Fruit fly (Drosophila melanogaster) whole organism, wandering third instar larva: ENCODE data around the gene Nedd8.
A peak's percentile ranks its signal among the peaks of the same experiment; 100 is the strongest.

Experiments used
- Abd-B ChIP-seq: fragments of >200 bp; optimal IDR thresholded peaks from 2 replicates; lab custom pipeline; 2017; ENCODE audit warnings: missing biosample characterization, missing genetic modification characterization
- CG32264 ChIP-seq: fragments of 200-800 bp; sonication (Bioruptor generic); optimal IDR thresholded peaks from 2 replicates; lab custom pipeline; 2016; ENCODE audit warnings: missing biosample characterization, missing genetic modification characterization
- CG9705 ChIP-seq: fragments of 200-800 bp; sonication (Bioruptor generic); optimal IDR thresholded peaks from 2 replicates; lab custom pipeline; 2018; ENCODE audit warnings: missing biosample characterization, mild to moderate bottlenecking, missing genetic modification characterization
- CrebA ChIP-seq: fragments of 200-800 bp; sonication (Bioruptor generic); optimal IDR thresholded peaks from 2 replicates; lab custom pipeline; 2016; ENCODE audit warnings: missing biosample characterization, mild to moderate bottlenecking, missing genetic modification characterization, borderline replicate concordance
- Dfd ChIP-seq: fragments of >200 bp; optimal IDR thresholded peaks from 2 replicates; lab custom pipeline; 2017; ENCODE audit warnings: missing biosample characterization, missing genetic modification characterization
- Dif ChIP-seq: fragments of 200-275, 200-300 bp; sonication (Bioruptor generic); optimal IDR thresholded peaks from 2 replicates; lab custom pipeline; 2018; ENCODE audit warnings: missing biosample characterization, missing genetic modification characterization; ENCODE audit not compliant: partially characterized antibody
- GATAd ChIP-seq: sonication (Bioruptor generic); optimal IDR thresholded peaks from 2 replicates; lab custom pipeline; 2016; ENCODE audit warnings: missing biosample characterization, missing genetic modification characterization
- HLH106 ChIP-seq: fragments of 200-800 bp; optimal IDR thresholded peaks from 3 replicates; lab custom pipeline; 2019; ENCODE audit warnings: missing biosample characterization, mild to moderate bottlenecking, missing genetic modification characterization, moderate library complexity
- Hnf4 ChIP-seq: fragments of 200-800 bp; sonication (Bioruptor generic); optimal IDR thresholded peaks from 2 replicates; lab custom pipeline; 2016; ENCODE audit warnings: missing biosample characterization, mild to moderate bottlenecking, missing genetic modification characterization
- Hr78 ChIP-seq: fragments of >200 bp; optimal IDR thresholded peaks from 2 replicates; lab custom pipeline; 2017; ENCODE audit warnings: missing biosample characterization, missing genetic modification characterization
- Hr83 ChIP-seq: fragments of 200-300 bp; sonication (Bioruptor generic); optimal IDR thresholded peaks from 2 replicates; lab custom pipeline; 2016; ENCODE audit warnings: missing biosample characterization, mild to moderate bottlenecking, missing genetic modification characterization, moderate library complexity; ENCODE audit not compliant: poor library complexity, severe bottlenecking
- Jra ChIP-seq: sonication (Bioruptor generic); optimal IDR thresholded peaks from 2 replicates; lab custom pipeline; 2016; ENCODE audit warnings: missing biosample characterization, missing genetic modification characterization
- Mio ChIP-seq: sonication (Bioruptor generic); optimal IDR thresholded peaks from 2 replicates; lab custom pipeline; 2016; ENCODE audit warnings: missing biosample characterization, missing genetic modification characterization
- Myc ChIP-seq: fragments of >200 bp; optimal IDR thresholded peaks from 2 replicates; lab custom pipeline; 2017
- N ChIP-seq: fragments of >200 bp; optimal IDR thresholded peaks from 2 replicates; lab custom pipeline; 2018; ENCODE audit warnings: missing biosample characterization, missing external identifiers, missing genetic modification characterization
- OdsH ChIP-seq: fragments of 200-800 bp; sonication (Bioruptor generic); optimal IDR thresholded peaks from 2 replicates; lab custom pipeline; 2016; ENCODE audit warnings: missing biosample characterization, mild to moderate bottlenecking, missing genetic modification characterization
- Rel ChIP-seq, 2 experiments: fragments of 200-800 bp; sonication (Bioruptor generic) in 1 of 2; optimal IDR thresholded peaks; 2 replicates in 1 of 2; 3 replicates in 1 of 2; lab custom pipeline; 2016 to 2019; ENCODE audit warnings: mild to moderate bottlenecking in 2 of 2, missing biosample characterization in 2 of 2, missing genetic modification characterization in 2 of 2, moderate library complexity in 1 of 2
- Sp1 ChIP-seq: fragments of 200-800 bp; sonication (Bioruptor generic); optimal IDR thresholded peaks from 3 replicates; lab custom pipeline; 2019; ENCODE audit warnings: missing biosample characterization, mild to moderate bottlenecking, missing genetic modification characterization, moderate library complexity
- Vsx2 ChIP-seq: fragments of 200-300, 225-300 bp; sonication (Bioruptor generic); optimal IDR thresholded peaks from 2 replicates; lab custom pipeline; 2018; ENCODE audit warnings: missing biosample characterization, missing genetic modification characterization; ENCODE audit not compliant: partially characterized antibody
- br ChIP-seq: fragments of 200-800 bp; sonication (Bioruptor generic); optimal IDR thresholded peaks from 2 replicates; lab custom pipeline; 2016; ENCODE audit warnings: missing biosample characterization, missing genetic modification characterization
- brk ChIP-seq: fragments of 200-800 bp; sonication (Bioruptor generic); optimal IDR thresholded peaks from 2 replicates; lab custom pipeline; 2016; ENCODE audit warnings: missing biosample characterization, mild to moderate bottlenecking, missing genetic modification characterization
- dl ChIP-seq, 2 experiments: fragments of 175-275, 200-275 bp in 1 of 2; fragments of 200-275 bp in 1 of 2; sonication (Bioruptor generic); optimal IDR thresholded peaks; lab custom pipeline; 2018; ENCODE audit warnings: mild to moderate bottlenecking in 2 of 2, missing biosample characterization in 2 of 2, missing genetic modification characterization in 2 of 2, moderate library complexity in 2 of 2; ENCODE audit not compliant: partially characterized antibody in 2 of 2, insufficient read depth in 1 of 2
- dmrt93B ChIP-seq: fragments of 200-800 bp; sonication (Bioruptor generic); optimal IDR thresholded peaks from 2 replicates; lab custom pipeline; 2018; ENCODE audit warnings: missing biosample characterization, mild to moderate bottlenecking, missing genetic modification characterization
- dsf ChIP-seq: sonication (Bioruptor generic); optimal IDR thresholded peaks from 2 replicates; lab custom pipeline; 2016; ENCODE audit warnings: missing biosample characterization, missing genetic modification characterization, borderline replicate concordance
- ey ChIP-seq: fragments of 200-800 bp; sonication (Bioruptor generic); optimal IDR thresholded peaks from 2 replicates; lab custom pipeline; 2016; ENCODE audit warnings: missing biosample characterization, missing genetic modification characterization
- foxo ChIP-seq, 2 experiments: fragments of 200-800 bp; sonication (Bioruptor generic); optimal IDR thresholded peaks; 2 replicates in 1 of 2; 3 replicates in 1 of 2; lab custom pipeline; 2016 to 2017; ENCODE audit warnings: missing biosample characterization in 2 of 2, missing genetic modification characterization in 2 of 2
- fru ChIP-seq: fragments of 200-800 bp; sonication (Bioruptor generic); optimal IDR thresholded peaks from 3 replicates; lab custom pipeline; 2016; ENCODE audit warnings: missing biosample characterization, mild to moderate bottlenecking, missing genetic modification characterization
- h ChIP-seq: fragments of 200-800 bp; sonication (Bioruptor generic); optimal IDR thresholded peaks from 3 replicates; lab custom pipeline; 2016; ENCODE audit warnings: missing biosample characterization, mild to moderate bottlenecking, missing genetic modification characterization
- jim ChIP-seq: fragments of 175-275, 200-325 bp; sonication (Bioruptor generic); optimal IDR thresholded peaks from 2 replicates; lab custom pipeline; 2016; ENCODE audit warnings: missing biosample characterization, mild to moderate bottlenecking, missing genetic modification characterization
- lola ChIP-seq: fragments of >200 bp; optimal IDR thresholded peaks from 2 replicates; lab custom pipeline; 2017; ENCODE audit warnings: missing biosample characterization, missing genetic modification characterization
- pan ChIP-seq: fragments of >200 bp; optimal IDR thresholded peaks from 2 replicates; lab custom pipeline; 2017
- psq ChIP-seq: fragments of 200-800 bp; sonication (Bioruptor generic); optimal IDR thresholded peaks from 3 replicates; lab custom pipeline; 2017; ENCODE audit warnings: missing biosample characterization, mild to moderate bottlenecking, missing genetic modification characterization, moderate library complexity
- rgr ChIP-seq: fragments of 200-800 bp; sonication (Bioruptor generic); optimal IDR thresholded peaks from 3 replicates; lab custom pipeline; 2016; ENCODE audit warnings: missing biosample characterization, mild to moderate bottlenecking, missing genetic modification characterization
- sage ChIP-seq: fragments of 200-800 bp; sonication (Bioruptor generic); optimal IDR thresholded peaks from 2 replicates; lab custom pipeline; 2016; ENCODE audit warnings: missing biosample characterization, mild to moderate bottlenecking, missing genetic modification characterization
- sv ChIP-seq: fragments of 200-800 bp; sonication (Bioruptor generic); optimal IDR thresholded peaks from 3 replicates; lab custom pipeline; 2016; ENCODE audit warnings: missing biosample characterization, missing genetic modification characterization
- tai ChIP-seq: sonication (Bioruptor generic); optimal IDR thresholded peaks from 2 replicates; lab custom pipeline; 2016; ENCODE audit warnings: missing biosample characterization, missing genetic modification characterization
- usp ChIP-seq: fragments of >200 bp; optimal IDR thresholded peaks from 2 replicates; lab custom pipeline; 2017; ENCODE audit warnings: missing biosample characterization, missing genetic modification characterization
- woc ChIP-seq: sonication (Bioruptor generic); optimal IDR thresholded peaks from 2 replicates; lab custom pipeline; 2016; ENCODE audit warnings: missing biosample characterization, mild to moderate bottlenecking, missing genetic modification characterization

Gene Nedd8

dm6 chr2L:18925956-18926355 is 25.7 kb downstream of the Nedd8 start:
- no peak for TF ChIP-seq Hr78 (GFP tag; lab: Kevin White, UChicago)
- TF ChIP-seq Sp1 (GFP tag; lab: Kevin White, UChicago), result no peak
- TF ChIP-seq Abd-B (GFP tag; lab: Kevin White, UChicago), result no peak

dm6 chr2L:18925387-18925786 is 26.2 kb downstream of the Nedd8 start:
- TF ChIP-seq Abd-B (GFP tag; lab: Kevin White, UChicago), result no peak

- no peak for TF ChIP-seq pan (lab: Kevin White, UChicago)
- TF ChIP-seq CrebA, result no peak
- TF ChIP-seq OdsH (GFP tag; lab: Kevin White, UChicago), result no peak
- no peak for TF ChIP-seq woc (GFP tag; lab: Kevin White, UChicago)
- no peak for TF ChIP-seq rgr (GFP tag; lab: Kevin White, UChicago)
- no peak for TF ChIP-seq Hr83 (GFP tag; lab: Kevin White, UChicago)
- no peak for TF ChIP-seq psq (GFP tag; lab: Kevin White, UChicago)
- no peak for TF ChIP-seq Abd-B (GFP tag; lab: Kevin White, UChicago)
- no peak for TF ChIP-seq dmrt93B
- no peak for TF ChIP-seq Jra
- TF ChIP-seq Sp1 (GFP tag; lab: Kevin White, UChicago), result no peak
- no peak for TF ChIP-seq tai (GFP tag; lab: Kevin White, UChicago)
- no peak for TF ChIP-seq GATAd (GFP tag; lab: Kevin White, UChicago)
- no peak for TF ChIP-seq usp
- TF ChIP-seq Dif (GFP tag; lab: Kevin White, UChicago), result no peak
- TF ChIP-seq foxo (GFP tag; optimal IDR thresholded peaks at IDR 0.05; lab: Kevin White, UChicago), result no peak
Measured at dm6 chr2L:18924642-18925244, 26.9 kb downstream of the Nedd8 start.

dm6 chr2L:18921246-18921645 is 30.4 kb downstream of the Nedd8 start:
- TF ChIP-seq Dif (GFP tag; lab: Kevin White, UChicago) (no peak), jim (GFP tag; lab: Kevin White, UChicago) (no peak), rgr (GFP tag; lab: Kevin White, UChicago) (peak; percentile 33), Hr83 (GFP tag; lab: Kevin White, UChicago) (no peak), Myc (no peak), Rel (GFP tag; optimal IDR thresholded peaks at IDR 0.05; lab: Kevin White, UChicago) (no peak), Rel (tag; optimal IDR thresholded peaks at IDR 0.05; lab: Kevin White, UChicago) (no peak), sage (no peak), CrebA (no peak), dmrt93B (no peak), foxo (GFP tag; optimal IDR thresholded peaks at IDR 0.05; lab: Kevin White, UChicago) (peak in 1 of 2 experiments; percentile 53), OdsH (GFP tag; lab: Kevin White, UChicago) (peak; percentile 5), Vsx2 (GFP tag; lab: Kevin White, UChicago) (no peak), Hnf4 (peak; percentile 4), N (GFP tag; lab: Kevin White, UChicago) (no peak), fru (GFP tag; lab: Kevin White, UChicago) (peak; percentile 46), h (GFP tag; lab: Kevin White, UChicago) (peak; percentile 41), dsf (no peak), woc (GFP tag; lab: Kevin White, UChicago) (no peak), brk (GFP tag; lab: Kevin White, UChicago) (no peak), lola (GFP tag; lab: Kevin White, UChicago) (no peak), Jra (no peak), Abd-B (GFP tag; lab: Kevin White, UChicago) (no peak), tai (GFP tag; lab: Kevin White, UChicago) (no peak), pan (lab: Kevin White, UChicago) (no peak), Sp1 (GFP tag; lab: Kevin White, UChicago) (peak; percentile 42), psq (GFP tag; lab: Kevin White, UChicago) (peak; percentile 5), usp (no peak), Mio (no peak), ey (peak; percentile 57), dl (GFP tag; optimal IDR thresholded peaks at IDR 0.05; lab: Kevin White, UChicago; ENCODE audit: insufficient read depth in 1 of 2, partially characterized antibody in 2 of 2) (no peak), br (peak; percentile 27), Dfd (GFP tag; lab: Kevin White, UChicago) (no peak), Hr78 (GFP tag; lab: Kevin White, UChicago) (no peak), CG32264 (GFP tag; lab: Kevin White, UChicago) (no peak), sv (GFP tag; lab: Kevin White, UChicago) (no peak), GATAd (GFP tag; lab: Kevin White, UChicago) (no peak), CG9705 (no peak), HLH106 (tag; lab: Kevin White, UChicago) (peak; percentile 32)
